Fruit fly (Drosophila melanogaster): ENCODE data around the gene CG14820.

dm6 chr3L:6919213-6919612 lies 13.5 kb upstream of the CG14820 start:
- TF ChIP-seq ttk (optimal IDR thresholded peaks at IDR 0.05) = no peak
- TF ChIP-seq insv (optimal IDR thresholded peaks at IDR 0.05) = no peak
- no peak for TF ChIP-seq Myc (optimal IDR thresholded peaks at IDR 0.05)
- TF ChIP-seq h (optimal IDR thresholded peaks at IDR 0.05) = no peak
- TF ChIP-seq psq (optimal IDR thresholded peaks at IDR 0.05) = no peak

Data from Kc167 (cell line).